Worm (Caenorhabditis elegans): ENCODE data around the gene H12C20.7.

ce11 chrV:11580826-11581225 is 8.0 kb upstream of the H12C20.7 start, which contains the start of gene srx-90:
- TF ChIP-seq pqm-1 (tag; optimal IDR thresholded peaks at IDR 0.05) (no peak), ztf-11 (tag; optimal IDR thresholded peaks at IDR 0.05) (no peak), elt-3 (tag; optimal IDR thresholded peaks at IDR 0.05) (no peak), nhr-237 (tag; optimal IDR thresholded peaks at IDR 0.05) (no peak), zag-1 (tag; optimal IDR thresholded peaks at IDR 0.05) (no peak), ceh-63 (GFP tag; optimal IDR thresholded peaks at IDR 0.05) (no peak), nhr-90 (tag; optimal IDR thresholded peaks at IDR 0.05; ENCODE audit: poor library complexity) (no peak), C04F5.9 (tag; optimal IDR thresholded peaks at IDR 0.05) (no peak), dpl-1 (GFP tag; optimal IDR thresholded peaks at IDR 0.05) (no peak), blmp-1 (tag; optimal IDR thresholded peaks at IDR 0.05) (no peak)

Data from whole organism, L1 larva.